Worm (Caenorhabditis elegans): ENCODE results near the gene Y54F10BM.23.

Gene Y54F10BM.23

DNA sequence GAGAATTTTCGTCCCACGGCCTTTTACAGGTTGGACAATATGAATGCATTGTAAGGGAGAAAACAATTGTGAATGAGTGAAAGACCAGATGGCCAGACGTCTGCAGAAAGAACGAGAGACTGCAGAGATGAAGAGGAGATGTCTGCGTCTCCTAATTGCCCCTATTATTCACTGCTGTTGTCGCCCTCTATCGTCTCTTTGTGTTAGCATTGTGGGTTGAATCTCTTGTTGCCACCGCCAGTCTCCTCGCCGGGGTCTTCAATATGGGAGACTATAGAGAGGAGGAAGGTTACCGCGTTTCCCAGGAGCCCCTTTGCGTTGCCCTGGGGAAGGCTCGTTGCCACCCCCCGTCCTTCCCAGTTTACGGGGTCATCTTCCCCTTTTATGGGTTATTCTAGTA is 25.5 kb upstream of the Y54F10BM.23 start, which contains the start of gene Y54F10BM.9:
Gene Y54F10BM.9 (minus strand): TSS at position 61 of the 400 bp plus-strand sequence.
- TF ChIP-seq somi-1 (GFP tag; optimal IDR thresholded peaks at IDR 0.05) (no peak), madf-6 (GFP tag; IDR thresholded peaks at IDR 0.05) (peak; percentile 10; the same call in 1 of the 2 replicates), hmg-1.2 (GFP tag; IDR thresholded peaks at IDR 0.05) (peak; percentile 74; the same call in 1 of the 2 replicates), F57C9.4 (tag; optimal IDR thresholded peaks at IDR 0.05) (no peak), mcd-1 (GFP tag; IDR thresholded peaks at IDR 0.05) (peak; percentile 18; the same call in 1 of the 2 replicates), ceh-27 (GFP tag; optimal IDR thresholded peaks at IDR 0.05) (peak; percentile 8), lin-26 (GFP tag; IDR thresholded peaks at IDR 0.05) (peak; percentile 58; the same call in 1 of the 2 replicates), aptf-2 (GFP tag; conservative IDR thresholded peaks at IDR 0.05) (peak; percentile 89)

DNA sequence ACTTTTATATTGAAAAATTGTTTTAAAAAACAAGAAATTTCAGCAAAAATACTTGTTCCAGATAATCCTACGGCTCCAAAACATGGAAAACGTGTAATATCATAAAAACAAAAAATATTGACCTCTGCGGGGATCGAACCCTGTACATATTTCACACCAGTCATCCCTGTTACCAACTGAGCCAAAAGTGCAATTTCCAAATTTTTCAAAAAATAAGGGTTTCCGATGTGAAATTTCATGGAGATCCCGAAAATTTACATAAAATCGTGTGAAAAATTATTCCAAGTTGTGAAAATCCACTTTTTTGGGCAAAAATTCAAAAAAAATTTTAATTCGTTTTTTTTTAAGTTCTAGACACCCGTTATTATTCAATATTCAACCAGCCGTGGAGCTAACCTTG is 24.8 kb upstream of the Y54F10BM.23 start:
- 0 out of 2 replicates have a peak, but pooled peaks have one; percentile 41 for TF ChIP-seq lin-26 (GFP tag; IDR thresholded peaks at IDR 0.05)
- no peak for TF ChIP-seq somi-1 (GFP tag; optimal IDR thresholded peaks at IDR 0.05)
- TF ChIP-seq lin-54 (GFP tag; optimal IDR thresholded peaks at IDR 0.05): no peak
- peak; percentile 32 for TF ChIP-seq rpc-1 (optimal IDR thresholded peaks at IDR 0.05)
- peak; percentile 73 for TF ChIP-seq rpc-1 (tag; optimal IDR thresholded peaks at IDR 0.05)
- TF ChIP-seq D2030.7 (GFP tag; IDR thresholded peaks at IDR 0.05): peak; percentile 25; the same call in 1 of the 2 replicates
- TF ChIP-seq B0261.1 (tag; optimal IDR thresholded peaks at IDR 0.05): peak; percentile 43
- TF ChIP-seq tbp1 (GFP tag; optimal IDR thresholded peaks at IDR 0.05): peak; percentile 85
- TF ChIP-seq die-1 (tag; optimal IDR thresholded peaks at IDR 0.05): peak; percentile 47

DNA sequence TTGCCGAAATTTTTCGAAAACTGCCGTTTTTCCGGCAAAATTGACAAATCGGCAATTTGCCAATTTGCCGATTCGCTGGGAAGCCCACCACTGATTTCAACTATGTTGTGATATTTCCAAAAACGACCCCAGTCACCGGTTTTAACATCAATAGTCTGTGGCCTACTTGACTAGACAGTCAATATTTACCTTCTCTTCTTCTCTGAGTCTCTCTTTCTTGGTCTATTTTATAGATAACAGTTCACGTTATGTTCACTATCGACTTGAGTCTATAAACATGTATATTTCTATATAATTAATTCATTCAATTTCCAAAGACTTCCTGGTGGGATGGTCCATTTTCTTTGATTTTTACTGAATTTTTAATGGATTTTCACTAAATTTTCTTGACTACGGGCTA is 15.4 kb upstream of the Y54F10BM.23 start:
- TF ChIP-seq snpc-1.3 (tag; optimal IDR thresholded peaks at IDR 0.05; ENCODE audit: insufficient read depth): no peak
- TF ChIP-seq ceh-79 (tag; optimal IDR thresholded peaks at IDR 0.05): no peak
- TF ChIP-seq dpff-1 (tag; optimal IDR thresholded peaks at IDR 0.05): no peak
- no peak for TF ChIP-seq sdz-38 (tag; optimal IDR thresholded peaks at IDR 0.05)
- peak; percentile 30 for TF ChIP-seq nhr-80 (tag; optimal IDR thresholded peaks at IDR 0.05)
- TF ChIP-seq let-607 (tag; optimal IDR thresholded peaks at IDR 0.05): no peak

DNA sequence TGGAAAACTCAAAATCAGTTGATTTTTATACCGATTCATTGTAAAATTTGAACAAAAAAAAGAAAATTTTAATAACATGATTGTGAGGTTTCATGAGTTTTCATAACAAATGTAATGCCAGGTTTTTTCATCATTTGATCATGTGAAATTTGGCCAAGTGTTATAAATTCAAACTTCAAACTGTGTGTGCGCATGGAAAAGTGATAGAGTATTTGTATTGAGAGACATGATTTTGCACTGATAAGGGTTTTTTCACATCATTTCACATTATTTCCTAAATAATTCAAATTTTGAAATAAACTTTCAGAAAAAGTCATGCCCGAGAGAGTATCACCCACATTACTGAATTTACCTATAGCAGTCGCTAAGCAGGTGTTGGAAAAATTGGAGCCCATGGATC is 11.8 kb upstream of the Y54F10BM.23 start, which contains the start of gene fbxa-219:
Gene fbxa-219 (plus strand): TSS at position 277 of the 400 bp plus-strand sequence.
- TF ChIP-seq rcor-1 (GFP tag; IDR thresholded peaks at IDR 0.05) (no peak), cebp-1 (GFP tag; IDR thresholded peaks at IDR 0.05) (no peak), cebp-1 (tag; optimal IDR thresholded peaks at IDR 0.05) (peak; percentile 22), nhr-80 (tag; optimal IDR thresholded peaks at IDR 0.05) (peak; percentile 35)

DNA sequence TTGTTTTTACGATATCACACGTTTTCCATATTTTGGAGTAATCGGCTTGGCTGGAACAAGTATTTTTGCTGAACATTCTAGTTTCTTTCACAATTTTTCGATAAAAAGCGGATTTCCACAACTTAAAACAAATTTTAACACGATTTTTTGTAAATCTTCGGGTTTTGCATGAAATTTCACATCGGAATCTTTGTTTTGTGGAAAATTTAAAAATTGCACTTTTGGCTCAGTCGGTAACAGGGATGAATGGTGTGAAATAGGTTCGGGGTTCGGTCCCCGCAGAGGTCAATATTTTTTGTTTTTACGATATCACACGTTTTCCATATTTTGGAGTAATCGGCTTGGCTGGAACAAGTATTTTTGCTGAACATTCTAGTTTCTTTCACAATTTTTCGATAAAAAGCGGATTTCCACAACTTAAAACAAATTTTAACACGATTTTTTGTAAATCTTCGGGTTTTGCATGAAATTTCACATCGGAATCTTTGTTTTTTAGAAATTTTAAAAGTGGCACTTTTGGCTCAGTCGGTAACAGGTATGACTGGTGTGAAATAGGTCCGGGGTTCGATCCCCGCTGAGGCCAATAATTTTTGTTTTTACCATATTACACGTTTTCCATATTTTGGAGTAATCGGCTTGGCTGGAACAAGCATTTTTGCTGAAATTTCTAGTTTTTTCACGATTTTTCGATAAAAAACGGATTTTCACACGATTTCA is 11.0 kb upstream of the Y54F10BM.23 start:
- 0 out of 2 replicates have a peak, but pooled peaks have one; percentile 13 for TF ChIP-seq mcd-1 (GFP tag; IDR thresholded peaks at IDR 0.05)
- TF ChIP-seq lsl-1 (GFP tag; optimal IDR thresholded peaks at IDR 0.05): peak; percentile 7
- TF ChIP-seq rpc-1 (optimal IDR thresholded peaks at IDR 0.05): peak; percentile 26
- peak; percentile 67 for TF ChIP-seq rpc-1 (tag; optimal IDR thresholded peaks at IDR 0.05)
- peak; percentile 65; the same call in 1 of the 2 replicates for TF ChIP-seq lin-26 (GFP tag; IDR thresholded peaks at IDR 0.05)
- peak; percentile 82 for TF ChIP-seq tbp1 (GFP tag; optimal IDR thresholded peaks at IDR 0.05)
- TF ChIP-seq hmg-1.2 (GFP tag; IDR thresholded peaks at IDR 0.05): peak; percentile 29; the same call in 1 of the 2 replicates
- TF ChIP-seq B0261.1 (tag; optimal IDR thresholded peaks at IDR 0.05): peak; percentile 62

DNA sequence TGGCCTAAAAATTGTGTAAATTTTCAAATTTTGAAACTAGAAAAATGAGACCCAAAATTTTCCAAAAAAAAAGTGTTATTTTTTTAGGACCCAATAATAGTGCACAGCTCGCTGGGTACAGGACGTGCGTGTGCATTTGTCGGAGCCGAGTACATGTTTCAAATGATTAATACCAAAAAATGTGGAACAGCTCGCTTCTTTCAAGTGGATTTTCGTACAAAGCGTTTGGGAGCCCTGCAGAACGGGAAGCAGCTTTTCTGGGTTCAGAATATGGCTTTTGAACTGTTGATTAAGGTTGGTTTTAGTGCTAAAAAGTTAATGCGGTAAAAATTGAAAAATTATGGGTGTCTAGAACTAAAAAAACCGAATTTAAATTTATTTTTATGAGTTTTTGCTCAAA is 8.9 kb upstream of the Y54F10BM.23 start:
- TF ChIP-seq F23B12.7 (tag; optimal IDR thresholded peaks at IDR 0.05; ENCODE audit: insufficient read depth): no peak
- no peak for TF ChIP-seq pbrm-1 (GFP tag; IDR thresholded peaks at IDR 0.05)
- TF ChIP-seq lsy-27 (tag; optimal IDR thresholded peaks at IDR 0.05; ENCODE audit: borderline replicate concordance, insufficient read depth): no peak
- no peak for TF ChIP-seq let-526 (GFP tag; IDR thresholded peaks at IDR 0.05)
- TF ChIP-seq zfh-2 (GFP tag; conservative IDR thresholded peaks at IDR 0.05): no peak
- no peak for TF ChIP-seq ceh-40 (GFP tag; IDR thresholded peaks at IDR 0.05)
- no peak for TF ChIP-seq nhr-179 (tag; optimal IDR thresholded peaks at IDR 0.05)
- TF ChIP-seq F33H1.4 (GFP tag; IDR thresholded peaks at IDR 0.05): no peak
- TF ChIP-seq egrh-3 (GFP tag; IDR thresholded peaks at IDR 0.05): no peak
- no peak for TF ChIP-seq ztf-18 (tag; optimal IDR thresholded peaks at IDR 0.05)
- TF ChIP-seq unc-130 (GFP tag; optimal IDR thresholded peaks at IDR 0.05): no peak
- TF ChIP-seq dpl-1 (GFP tag; optimal IDR thresholded peaks at IDR 0.05): no peak
- no peak for TF ChIP-seq ztf-25 (GFP tag; IDR thresholded peaks at IDR 0.05)

All from whole organism, young adult.